Fruit fly (Drosophila melanogaster) whole organism, embryonic: ENCODE data around the gene cindr.

Experiments used
- B-H1 ChIP-seq: fragments of 200-800 bp; sonication (Bioruptor generic); IDR thresholded peaks from 3 replicates; pipeline ENCODE4 v1.3.6; 2022; ENCODE audit warnings: missing biosample characterization, missing genetic modification characterization
- CG11398 ChIP-seq: fragments of 200-800 bp; sonication (Bioruptor generic); optimal IDR thresholded peaks from 2 replicates; lab custom pipeline; 2016; ENCODE audit warnings: missing biosample characterization, missing genetic modification characterization
- CG11456 ChIP-seq: fragments of 200-800 bp; sonication (Bioruptor generic); IDR thresholded peaks from 3 replicates; pipeline ENCODE4 v1.3.6; 2022; ENCODE audit warnings: missing biosample characterization, missing genetic modification characterization
- CG15479 ChIP-seq: fragments of 200-800 bp; sonication (Bioruptor generic); optimal IDR thresholded peaks from 3 replicates; lab custom pipeline; 2019; ENCODE audit warnings: missing biosample characterization, mild to moderate bottlenecking, missing genetic modification characterization, moderate library complexity
- CG15696 ChIP-seq: fragments of 200-800 bp; sonication (Bioruptor generic); optimal IDR thresholded peaks from 2 replicates; lab custom pipeline; 2019; ENCODE audit warnings: missing biosample characterization, mild to moderate bottlenecking, missing genetic modification characterization, moderate library complexity
- CG16813 ChIP-seq: fragments of 200-800 bp; sonication (Bioruptor generic); IDR thresholded peaks from 3 replicates; pipeline ENCODE4 v1.3.6; 2022; ENCODE audit warnings: missing biosample characterization, missing genetic modification characterization; ENCODE audit not compliant: partially characterized antibody
- CG2116 ChIP-seq: fragments of 200-800 bp; sonication (Bioruptor generic); optimal IDR thresholded peaks from 3 replicates; lab custom pipeline; 2018; ENCODE audit warnings: missing biosample characterization, mild to moderate bottlenecking, missing genetic modification characterization
- CG2202 ChIP-seq: fragments of 200-800 bp; sonication (Bioruptor generic); optimal IDR thresholded peaks from 2 replicates; lab custom pipeline; 2018; ENCODE audit warnings: missing biosample characterization, mild to moderate bottlenecking, missing genetic modification characterization
- CG30403 ChIP-seq: fragments of 200-800 bp; sonication (Bioruptor generic); optimal IDR thresholded peaks from 3 replicates; lab custom pipeline; 2016; ENCODE audit warnings: missing biosample characterization, missing genetic modification characterization
- CG31388 ChIP-seq: fragments of 200-800 bp; sonication (Bioruptor generic); optimal IDR thresholded peaks from 2 replicates; lab custom pipeline; 2016; ENCODE audit warnings: missing biosample characterization, missing genetic modification characterization
- CG32532 ChIP-seq: fragments of 200-800 bp; sonication (Bioruptor generic); IDR thresholded peaks from 2 replicates; pipeline ENCODE4 v1.3.6; 2022; ENCODE audit warnings: missing biosample characterization, missing genetic modification characterization
- CG33557 ChIP-seq: fragments of 200-800 bp; sonication (Bioruptor generic); optimal IDR thresholded peaks from 2 replicates; lab custom pipeline; 2019; ENCODE audit warnings: missing biosample characterization, mild to moderate bottlenecking, missing genetic modification characterization, moderate library complexity
- CG34376 ChIP-seq: fragments of 200-800 bp; sonication (Bioruptor generic); optimal IDR thresholded peaks from 2 replicates; lab custom pipeline; 2018; ENCODE audit warnings: missing biosample characterization, mild to moderate bottlenecking, missing genetic modification characterization
- CG3847 ChIP-seq: fragments of 200-800 bp; sonication (Bioruptor generic); IDR thresholded peaks from 2 replicates; pipeline ENCODE4 v1.3.6; 2022; ENCODE audit warnings: missing biosample characterization, missing genetic modification characterization
- CG4282 ChIP-seq: fragments of 200-800 bp; sonication (Bioruptor generic); optimal IDR thresholded peaks from 2 replicates; lab custom pipeline; 2016; ENCODE audit warnings: missing biosample characterization, missing genetic modification characterization
- CG4820 ChIP-seq: fragments of 200-800 bp; sonication (Bioruptor generic); optimal IDR thresholded peaks from 3 replicates; lab custom pipeline; 2016; ENCODE audit warnings: missing biosample characterization, missing genetic modification characterization
- CG4854 ChIP-seq: fragments of 200-800 bp; sonication (Bioruptor generic); optimal IDR thresholded peaks from 2 replicates; lab custom pipeline; 2016; ENCODE audit warnings: missing biosample characterization, missing genetic modification characterization, inconsistent platforms
- CG7556 ChIP-seq: fragments of 200-800 bp; sonication (Bioruptor generic); optimal IDR thresholded peaks from 2 replicates; lab custom pipeline; 2017; ENCODE audit warnings: missing biosample characterization, mild to moderate bottlenecking, missing genetic modification characterization
- CG7745 ChIP-seq: fragments of 200-800 bp; sonication (Bioruptor generic); optimal IDR thresholded peaks from 2 replicates; lab custom pipeline; 2018; ENCODE audit warnings: missing biosample characterization, mild to moderate bottlenecking, missing genetic modification characterization, moderate library complexity
- CG8359 ChIP-seq: fragments of 200-800 bp; sonication (Bioruptor generic); optimal IDR thresholded peaks from 2 replicates; lab custom pipeline; 2017; ENCODE audit warnings: missing biosample characterization, mild to moderate bottlenecking, missing genetic modification characterization, borderline replicate concordance
- CG8944 ChIP-seq: fragments of 200-800 bp; sonication (Bioruptor generic); optimal IDR thresholded peaks from 3 replicates; lab custom pipeline; 2016; ENCODE audit warnings: missing biosample characterization, missing genetic modification characterization
- CG9727 ChIP-seq: fragments of 200-800 bp; sonication (Bioruptor generic); optimal IDR thresholded peaks from 3 replicates; lab custom pipeline; 2017; ENCODE audit warnings: missing biosample characterization, mild to moderate bottlenecking, missing genetic modification characterization
- Dek ChIP-seq: fragments of 200-800 bp; sonication (Bioruptor generic); optimal IDR thresholded peaks from 3 replicates; lab custom pipeline; 2019; ENCODE audit warnings: missing biosample characterization, mild to moderate bottlenecking, missing genetic modification characterization, moderate library complexity
- Drgx ChIP-seq: fragments of 200-800 bp; sonication (Bioruptor generic); IDR thresholded peaks from 2 replicates; pipeline ENCODE4 v1.3.6; 2022; ENCODE audit warnings: missing biosample characterization, missing genetic modification characterization
- Fer1 ChIP-seq: fragments of 200-800 bp; sonication (Bioruptor generic); optimal IDR thresholded peaks from 2 replicates; lab custom pipeline; 2017; ENCODE audit warnings: missing biosample characterization, mild to moderate bottlenecking, missing genetic modification characterization
- Kr ChIP-seq: fragments of 200-800 bp; sonication (Bioruptor generic); optimal IDR thresholded peaks from 2 replicates; lab custom pipeline; 2017; ENCODE audit warnings: missing biosample characterization, mild to moderate bottlenecking, missing genetic modification characterization
- Med ChIP-seq: fragments of 200-800 bp; sonication (Bioruptor generic); peaks from one replicate; lab custom pipeline; 2016; ENCODE audit warnings: missing biosample characterization, missing genetic modification characterization, mild to moderate bottlenecking, inconsistent platforms, moderate library complexity
- Xbp1 ChIP-seq: fragments of 200-800 bp; sonication (Bioruptor generic); optimal IDR thresholded peaks from 3 replicates; lab custom pipeline; 2016; ENCODE audit warnings: missing biosample characterization, mild to moderate bottlenecking, missing genetic modification characterization
- ac ChIP-seq: fragments of 200-800 bp; sonication (Bioruptor generic); optimal IDR thresholded peaks from 3 replicates; lab custom pipeline; 2017; ENCODE audit warnings: missing biosample characterization, mild to moderate bottlenecking, missing genetic modification characterization
- ara ChIP-seq: fragments of 200-800 bp; sonication (Bioruptor generic); IDR thresholded peaks from 2 replicates; pipeline ENCODE4 v1.3.6; 2022; ENCODE audit warnings: missing biosample characterization, missing genetic modification characterization
- corto ChIP-seq: fragments of 200-800 bp; sonication (Bioruptor generic); optimal IDR thresholded peaks from 2 replicates; lab custom pipeline; 2016; ENCODE audit warnings: missing biosample characterization, mild to moderate bottlenecking, missing genetic modification characterization, moderate library complexity
- cwo ChIP-seq: fragments of 200-800 bp; sonication (Bioruptor generic); optimal IDR thresholded peaks from 3 replicates; lab custom pipeline; 2017; ENCODE audit warnings: missing biosample characterization, missing genetic modification characterization, mild to moderate bottlenecking, moderate library complexity, missing genetic modification reagents
- dmrt11E ChIP-seq: fragments of 200-800 bp; sonication (Bioruptor generic); optimal IDR thresholded peaks from 3 replicates; lab custom pipeline; 2018; ENCODE audit warnings: missing biosample characterization, mild to moderate bottlenecking, missing genetic modification characterization, moderate library complexity
- fd102C ChIP-seq: fragments of 200-800 bp; sonication (Bioruptor generic); optimal IDR thresholded peaks from 2 replicates; lab custom pipeline; 2018; ENCODE audit warnings: missing biosample characterization, mild to moderate bottlenecking, missing genetic modification characterization, moderate library complexity
- fru ChIP-seq: fragments of >200 bp; optimal IDR thresholded peaks from 2 replicates; lab custom pipeline; 2017
- lilli ChIP-seq: fragments of 200-800 bp; sonication (Bioruptor generic); optimal IDR thresholded peaks from 3 replicates; lab custom pipeline; 2016; ENCODE audit warnings: missing biosample characterization, missing genetic modification characterization
- nom ChIP-seq: fragments of 200-800 bp; sonication (Bioruptor generic); optimal IDR thresholded peaks from 2 replicates; lab custom pipeline; 2017; ENCODE audit warnings: missing biosample characterization, missing genetic modification characterization, mild to moderate bottlenecking, moderate library complexity, missing genetic modification reagents
- phol ChIP-seq: fragments of 200-800 bp; sonication (Bioruptor generic); optimal IDR thresholded peaks from 3 replicates; lab custom pipeline; 2018; ENCODE audit warnings: missing biosample characterization, mild to moderate bottlenecking, missing genetic modification characterization, moderate library complexity
- prd ChIP-seq, 3 experiments: fragments of >200 bp in 2 of 3; fragments of 200-800 bp in 1 of 3; sonication (Bioruptor generic) in 1 of 3; optimal IDR thresholded peaks in 2 of 3; IDR thresholded peaks in 1 of 3; 2 replicates in 2 of 3; 3 replicates in 1 of 3; pipeline versions ENCODE4 v1.3.6 to Lab custom; 2017 to 2022; ENCODE audit warnings: missing biosample characterization in 1 of 3, missing genetic modification characterization in 1 of 3
- pros ChIP-seq: fragments of 200-800 bp; sonication (Bioruptor generic); optimal IDR thresholded peaks from 3 replicates; lab custom pipeline; 2019; ENCODE audit warnings: missing biosample characterization, mild to moderate bottlenecking, missing genetic modification characterization, moderate library complexity
- psq ChIP-seq: fragments of 200-800 bp; sonication (Bioruptor generic); optimal IDR thresholded peaks from 2 replicates; lab custom pipeline; 2017; ENCODE audit warnings: missing biosample characterization, missing genetic modification characterization
- ranshi ChIP-seq: fragments of 200-800 bp; sonication (Bioruptor generic); IDR thresholded peaks from 2 replicates; pipeline ENCODE4 v1.3.6; 2022; ENCODE audit warnings: missing biosample characterization, missing genetic modification characterization
- sens-2 ChIP-seq: fragments of 200-800 bp; sonication (Bioruptor generic); IDR thresholded peaks from 2 replicates; pipeline ENCODE4 v1.3.6; 2022; ENCODE audit warnings: missing biosample characterization, missing genetic modification characterization
- sna ChIP-seq: fragments of 200-800 bp; sonication (Bioruptor generic); IDR thresholded peaks from 2 replicates; pipeline ENCODE4 v1.3.6; 2022; ENCODE audit warnings: missing biosample characterization, missing genetic modification characterization; ENCODE audit not compliant: partially characterized antibody
- sug ChIP-seq: fragments of 200-800 bp; optimal IDR thresholded peaks from 2 replicates; lab custom pipeline; 2019; ENCODE audit warnings: missing biosample characterization, mild to moderate bottlenecking, missing genetic modification characterization, moderate library complexity
- trem ChIP-seq: fragments of 200-800 bp; optimal IDR thresholded peaks from 3 replicates; lab custom pipeline; 2019; ENCODE audit warnings: missing biosample characterization, mild to moderate bottlenecking, missing genetic modification characterization, moderate library complexity
- wek ChIP-seq: fragments of 200-800 bp; sonication (Bioruptor generic); optimal IDR thresholded peaks from 3 replicates; lab custom pipeline; 2018; ENCODE audit warnings: missing biosample characterization, mild to moderate bottlenecking, missing genetic modification characterization, moderate library complexity
- z ChIP-seq: fragments of 200-800 bp; sonication (Bioruptor generic); IDR thresholded peaks from 3 replicates; pipeline ENCODE4 v1.3.6; 2022; ENCODE audit warnings: missing biosample characterization, missing genetic modification characterization
- zen ChIP-seq: fragments of 200-800 bp; sonication (Bioruptor generic); optimal IDR thresholded peaks from 3 replicates; lab custom pipeline; 2018; ENCODE audit warnings: missing biosample characterization, mild to moderate bottlenecking, missing genetic modification characterization, moderate library complexity

cindr gene

dm6 chr3R:30811300-30812022 lies 3.0 kb downstream of the cindr start (continued):
- no peak for TF ChIP-seq pros (GFP tag; lab: Kevin White, UChicago)
- TF ChIP-seq ranshi (GFP tag; lab: Robert Waterston, UW) = no peak
- TF ChIP-seq sens-2 = no peak
- peak; percentile 27; the same call in 1 of the 2 replicates for TF ChIP-seq Drgx (GFP tag; lab: Robert Waterston, UW)
- TF ChIP-seq CG31388 (GFP tag; lab: Kevin White, UChicago) = no peak
- TF ChIP-seq CG4282 (GFP tag; lab: Kevin White, UChicago) = no peak
- no peak for TF ChIP-seq CG2116 (GFP tag; lab: Kevin White, UChicago)
- no peak for TF ChIP-seq nom (GFP tag; lab: Kevin White, UChicago)
- TF ChIP-seq CG16813 (GFP tag; lab: Robert Waterston, UW) = no peak
- TF ChIP-seq B-H1 (GFP tag; lab: Robert Waterston, UW) = no peak
- TF ChIP-seq CG8359 (GFP tag; lab: Kevin White, UChicago) = no peak
- peak; percentile 61 for TF ChIP-seq corto (GFP tag; lab: Kevin White, UChicago)
- TF ChIP-seq CG7556 (GFP tag; lab: Kevin White, UChicago) = no peak
- TF ChIP-seq phol (tag; lab: Kevin White, UChicago) = no peak
- peak; percentile 62 for TF ChIP-seq Med (GFP tag; lab: Kevin White, UChicago)
- no peak for TF ChIP-seq psq (GFP tag; lab: Kevin White, UChicago)
- no peak for TF ChIP-seq Fer1 (GFP tag; lab: Kevin White, UChicago)
- no peak for TF ChIP-seq CG32532
- TF ChIP-seq prd (optimal IDR thresholded peaks at IDR 0.05; lab: Kevin White, UChicago) = no peak
- no peak for TF ChIP-seq prd (GFP tag; IDR thresholded peaks at IDR 0.05; lab: Robert Waterston, UW)
- TF ChIP-seq Dek = no peak
- peak; percentile 24 for TF ChIP-seq lilli (GFP tag; lab: Kevin White, UChicago)
- no peak for TF ChIP-seq CG4854
- no peak for TF ChIP-seq cwo (GFP tag; lab: Kevin White, UChicago)
- no peak for TF ChIP-seq CG8944
- TF ChIP-seq sna (GFP tag; lab: Robert Waterston, UW) = no peak

- TF ChIP-seq fru = no peak
- no peak for TF ChIP-seq Xbp1 (GFP tag; lab: Kevin White, UChicago)
- no peak for TF ChIP-seq CG11456 (GFP tag; lab: Robert Waterston, UW)
- TF ChIP-seq ara = peak; percentile 46; the same call in 1 of the 2 replicates
- TF ChIP-seq zen (tag; lab: Kevin White, UChicago) = no peak
- no peak for TF ChIP-seq CG30403 (GFP tag; lab: Kevin White, UChicago)
- no peak for TF ChIP-seq Med (GFP tag; lab: Kevin White, UChicago)
- TF ChIP-seq wek (GFP tag; lab: Kevin White, UChicago) = no peak
- TF ChIP-seq CG34376 (GFP tag; lab: Kevin White, UChicago) = peak; percentile 10
- 0 out of 3 replicates have a peak, but pooled peaks have one; percentile 56 for TF ChIP-seq z (GFP tag; lab: Robert Waterston, UW)
- TF ChIP-seq trem (tag; lab: Kevin White, UChicago) = no peak
- TF ChIP-seq CG7745 (tag; lab: Kevin White, UChicago) = peak; percentile 33
- TF ChIP-seq CG33557 = peak; percentile 64
- no peak for TF ChIP-seq sug (tag; lab: Kevin White, UChicago)
- peak; percentile 24 for TF ChIP-seq CG9727 (GFP tag; lab: Kevin White, UChicago)
- peak; percentile 46 for TF ChIP-seq ac (GFP tag; lab: Kevin White, UChicago)
- peak; percentile 10 for TF ChIP-seq CG11398 (GFP tag; lab: Kevin White, UChicago)
- no peak for TF ChIP-seq CG3847 (GFP tag; lab: Robert Waterston, UW)
- TF ChIP-seq Kr (GFP tag; lab: Kevin White, UChicago) = peak; percentile 24
- peak; percentile 35 for TF ChIP-seq CG2202
- TF ChIP-seq CG15696 (tag; lab: Kevin White, UChicago) = peak; percentile 71
- TF ChIP-seq CG15479 (GFP tag; lab: Kevin White, UChicago) = peak; percentile 4
- TF ChIP-seq fd102C = peak; percentile 39
- TF ChIP-seq CG4820 = no peak
- peak; percentile 47 for TF ChIP-seq dmrt11E
Measured at dm6 chr3R:30812023-30812345, 3.6 kb downstream of the cindr start.
